ENCODE assay signal across 1 fruit fly cellular context in the genomic region with DNA sequence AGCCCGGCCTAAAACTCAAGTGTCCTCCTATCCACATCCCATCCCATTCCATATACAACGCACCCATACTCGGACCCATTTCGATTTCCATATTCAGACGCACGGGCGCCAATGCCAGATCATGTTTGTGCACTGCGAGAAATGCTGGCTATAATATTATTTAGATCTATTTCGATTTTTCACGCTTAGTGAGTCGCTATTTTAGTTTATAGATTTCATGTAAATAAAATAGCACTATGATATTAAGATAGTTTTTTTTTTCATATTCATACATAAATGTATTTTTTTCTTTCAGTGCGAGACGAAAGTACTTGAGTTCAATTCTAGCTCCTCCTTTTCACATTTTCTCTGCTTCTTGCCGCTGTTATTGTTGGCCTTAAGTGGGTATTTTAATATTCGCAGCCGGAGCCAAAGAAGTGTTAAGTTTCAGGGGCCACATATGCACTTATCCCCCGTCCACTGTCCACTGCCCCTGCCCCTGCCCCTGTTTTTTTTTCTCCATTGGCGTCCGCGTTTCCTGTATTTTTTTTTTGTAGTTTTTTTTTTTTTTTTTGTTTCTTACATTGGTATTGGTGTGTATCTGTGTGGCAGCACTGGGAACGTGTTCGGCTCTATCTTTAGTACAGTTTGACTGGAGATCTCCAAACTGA.
TF ChIP-seq lines count a peak whose summit lies in the region.

No protein-coding gene starts in this region.

TF ChIP-seq in whole organism, embryonic, 481 proteins besides CTCF, POLR2A, EP300 and RAD21 (continued from another document and continues in another):
- peak; percentile 89 for TF ChIP-seq gsb-n (tag; optimal IDR thresholded peaks at IDR 0.05; lab: Kevin White, UChicago)
- peak; percentile 17 for TF ChIP-seq psq (GFP tag; optimal IDR thresholded peaks at IDR 0.05; lab: Kevin White, UChicago)
- 0 out of 3 replicates have a peak, but pooled peaks have one; percentile 45 for TF ChIP-seq gce (GFP tag; IDR thresholded peaks at IDR 0.05; lab: Robert Waterston, UW)
- TF ChIP-seq grau (tag; optimal IDR thresholded peaks at IDR 0.05; lab: Kevin White, UChicago): peak; percentile 69
- TF ChIP-seq CG1024 (GFP tag; IDR thresholded peaks at IDR 0.05; lab: Robert Waterston, UW): peak; percentile 11; the same call in 1 of the 2 replicates
- peak; percentile 64 for TF ChIP-seq HHEX (GFP tag; optimal IDR thresholded peaks at IDR 0.05; lab: Kevin White, UChicago)
- TF ChIP-seq ab (GFP tag; optimal IDR thresholded peaks at IDR 0.05; lab: Kevin White, UChicago): peak; percentile 0
- TF ChIP-seq CG4730 (GFP tag; IDR thresholded peaks at IDR 0.05; lab: Robert Waterston, UW): peak; percentile 44
- TF ChIP-seq CG1529 (GFP tag; optimal IDR thresholded peaks at IDR 0.05; lab: Kevin White, UChicago): peak; percentile 77
- TF ChIP-seq Jarid2 (GFP tag; optimal IDR thresholded peaks at IDR 0.05; lab: Kevin White, UChicago): peak; percentile 26
- peak; percentile 68 for TF ChIP-seq Sox100B (GFP tag; optimal IDR thresholded peaks at IDR 0.05; lab: Kevin White, UChicago)
- peak; percentile 90 for TF ChIP-seq phol (tag; optimal IDR thresholded peaks at IDR 0.05; lab: Kevin White, UChicago)
- TF ChIP-seq HmgD (GFP tag; optimal IDR thresholded peaks at IDR 0.05; lab: Kevin White, UChicago): no peak
- TF ChIP-seq insv (GFP tag; optimal IDR thresholded peaks at IDR 0.05; lab: Kevin White, UChicago): no peak
- TF ChIP-seq H15 (GFP tag; IDR thresholded peaks at IDR 0.05; lab: Robert Waterston, UW): no peak; the same call in 2 of the 3 replicates
- peak; percentile 84 for TF ChIP-seq Blimp-1 (GFP tag; optimal IDR thresholded peaks at IDR 0.05; lab: Kevin White, UChicago)
- no peak for TF ChIP-seq tll (GFP tag; optimal IDR thresholded peaks at IDR 0.05; lab: Kevin White, UChicago)
- TF ChIP-seq CG8944 (GFP tag; optimal IDR thresholded peaks at IDR 0.05; lab: Kevin White, UChicago): peak; percentile 53
- TF ChIP-seq dysf (GFP tag; IDR thresholded peaks at IDR 0.05; lab: Robert Waterston, UW): peak; percentile 65
- TF ChIP-seq Oli (tag; optimal IDR thresholded peaks at IDR 0.05; lab: Kevin White, UChicago): peak; percentile 80
- peak; percentile 65 for TF ChIP-seq CG15269 (tag; optimal IDR thresholded peaks at IDR 0.05; lab: Kevin White, UChicago)
- no peak for TF ChIP-seq chinmo (GFP tag; IDR thresholded peaks at IDR 0.05; lab: Robert Waterston, UW; ENCODE audit: partially characterized antibody)
- peak; percentile 39; the same call in 1 of the 2 replicates for TF ChIP-seq crol (GFP tag; IDR thresholded peaks at IDR 0.05; lab: Robert Waterston, UW)
- TF ChIP-seq eyg (GFP tag; optimal IDR thresholded peaks at IDR 0.05; lab: Kevin White, UChicago): no peak
- peak; percentile 18 for TF ChIP-seq CG11398 (GFP tag; optimal IDR thresholded peaks at IDR 0.05; lab: Kevin White, UChicago)
- TF ChIP-seq ara (GFP tag; IDR thresholded peaks at IDR 0.05; lab: Robert Waterston, UW): peak; percentile 88
- peak; percentile 88 for TF ChIP-seq tin (GFP tag; optimal IDR thresholded peaks at IDR 0.05; lab: Kevin White, UChicago)
- no peak for TF ChIP-seq CG16779 (GFP tag; IDR thresholded peaks at IDR 0.05; lab: Robert Waterston, UW)
- TF ChIP-seq CG11695 (GFP tag; IDR thresholded peaks at IDR 0.05; lab: Robert Waterston, UW): peak; percentile 66; the same call in 2 of the 3 replicates
- TF ChIP-seq Aef1 (GFP tag; IDR thresholded peaks at IDR 0.05; lab: Robert Waterston, UW): no peak
- no peak for TF ChIP-seq CG14860 (GFP tag; IDR thresholded peaks at IDR 0.05; lab: Robert Waterston, UW; ENCODE audit: partially characterized antibody)
- TF ChIP-seq ems (GFP tag; optimal IDR thresholded peaks at IDR 0.05; lab: Kevin White, UChicago): peak; percentile 54
- 0 out of 2 replicates have a peak, but pooled peaks have one; percentile 47 for TF ChIP-seq Rfx (GFP tag; IDR thresholded peaks at IDR 0.05; lab: Robert Waterston, UW)
- peak; percentile 88 for TF ChIP-seq CG10959 (GFP tag; IDR thresholded peaks at IDR 0.05; lab: Robert Waterston, UW)
- peak; percentile 75 for TF ChIP-seq CG17385 (GFP tag; optimal IDR thresholded peaks at IDR 0.05; lab: Kevin White, UChicago)
- TF ChIP-seq CG6854 (GFP tag; optimal IDR thresholded peaks at IDR 0.05; lab: Kevin White, UChicago): no peak
- TF ChIP-seq Atf3 (GFP tag; optimal IDR thresholded peaks at IDR 0.05; lab: Kevin White, UChicago): peak; percentile 40
- no peak for TF ChIP-seq Opbp (GFP tag; IDR thresholded peaks at IDR 0.05; lab: Robert Waterston, UW; ENCODE audit: partially characterized antibody)
- TF ChIP-seq Elba2 (GFP tag; optimal IDR thresholded peaks at IDR 0.05; lab: Kevin White, UChicago): peak; percentile 60
- TF ChIP-seq fd102C (GFP tag; optimal IDR thresholded peaks at IDR 0.05; lab: Kevin White, UChicago): peak; percentile 75
- no peak for TF ChIP-seq CG32767 (GFP tag; IDR thresholded peaks at IDR 0.05; lab: Robert Waterston, UW)
- TF ChIP-seq CG11504 (tag; optimal IDR thresholded peaks at IDR 0.05; lab: Kevin White, UChicago): peak; percentile 75
- peak; percentile 92 for TF ChIP-seq zfh1 (GFP tag; IDR thresholded peaks at IDR 0.05; lab: Robert Waterston, UW)
- TF ChIP-seq nmo (GFP tag; optimal IDR thresholded peaks at IDR 0.05; lab: Kevin White, UChicago): peak; percentile 89
- TF ChIP-seq maf-S (GFP tag; optimal IDR thresholded peaks at IDR 0.05; lab: Kevin White, UChicago): peak; percentile 40
- TF ChIP-seq Usf (GFP tag; optimal IDR thresholded peaks at IDR 0.05; lab: Kevin White, UChicago): peak; percentile 54
- TF ChIP-seq B-H2 (GFP tag; optimal IDR thresholded peaks at IDR 0.05; lab: Kevin White, UChicago): no peak
- TF ChIP-seq bowl (GFP tag; IDR thresholded peaks at IDR 0.05; lab: Robert Waterston, UW): no peak
- peak; percentile 93 for TF ChIP-seq CG10979 (tag; optimal IDR thresholded peaks at IDR 0.05; lab: Kevin White, UChicago)
- TF ChIP-seq yki (optimal IDR thresholded peaks at IDR 0.05; lab: Kevin White, UChicago): no peak
- TF ChIP-seq CG2889 (GFP tag; IDR thresholded peaks at IDR 0.05; lab: Robert Waterston, UW): no peak
- no peak for TF ChIP-seq Myb (GFP tag; optimal IDR thresholded peaks at IDR 0.05; lab: Kevin White, UChicago)
- peak; percentile 49 for TF ChIP-seq CG7786 (GFP tag; optimal IDR thresholded peaks at IDR 0.05; lab: Kevin White, UChicago)
- peak in 1 of 3 experiments; percentile 94 for TF ChIP-seq lola (GFP tag; optimal IDR thresholded peaks at IDR 0.05; lab: Kevin White, UChicago)
- TF ChIP-seq gsb (GFP tag; IDR thresholded peaks at IDR 0.05; lab: Robert Waterston, UW): no peak
- 0 out of 3 replicates have a peak, but pooled peaks have one; percentile 50 for TF ChIP-seq CG3726 (GFP tag; IDR thresholded peaks at IDR 0.05; lab: Robert Waterston, UW)
- no peak for TF ChIP-seq Dref (GFP tag; IDR thresholded peaks at IDR 0.05; lab: Robert Waterston, UW)
- TF ChIP-seq cwo (GFP tag; optimal IDR thresholded peaks at IDR 0.05; lab: Kevin White, UChicago): peak; percentile 19
- TF ChIP-seq ATbp (GFP tag; optimal IDR thresholded peaks at IDR 0.05; lab: Kevin White, UChicago): peak; percentile 74
- peak; percentile 38 for TF ChIP-seq CG31388 (GFP tag; optimal IDR thresholded peaks at IDR 0.05; lab: Kevin White, UChicago)
- peak; percentile 21 to 71 for TF ChIP-seq dpn (GFP tag; optimal IDR thresholded peaks at IDR 0.05; lab: Kevin White, UChicago)
- TF ChIP-seq CG3847 (GFP tag; IDR thresholded peaks at IDR 0.05; lab: Robert Waterston, UW): peak; percentile 55
- no peak for TF ChIP-seq ash1 (GFP tag; optimal IDR thresholded peaks at IDR 0.05; lab: Kevin White, UChicago)
- TF ChIP-seq Optix (GFP tag; IDR thresholded peaks at IDR 0.05; lab: Robert Waterston, UW): peak; percentile 39; the same call in 1 of the 3 replicates
- TF ChIP-seq CG8281 (tag; optimal IDR thresholded peaks at IDR 0.05; lab: Kevin White, UChicago): peak; percentile 44
- TF ChIP-seq CG9797 (GFP tag; optimal IDR thresholded peaks at IDR 0.05; lab: Kevin White, UChicago): no peak
- TF ChIP-seq pb (GFP tag; optimal IDR thresholded peaks at IDR 0.05; lab: Kevin White, UChicago): no peak
- peak; percentile 92 for TF ChIP-seq nom (GFP tag; optimal IDR thresholded peaks at IDR 0.05; lab: Kevin White, UChicago)
- peak; percentile 72; the same call in 1 of the 2 replicates for TF ChIP-seq dan (GFP tag; IDR thresholded peaks at IDR 0.05; lab: Robert Waterston, UW)
- TF ChIP-seq CG30020 (tag; optimal IDR thresholded peaks at IDR 0.05; lab: Kevin White, UChicago): no peak
- no peak for TF ChIP-seq Dip2 (GFP tag; IDR thresholded peaks at IDR 0.05; lab: Robert Waterston, UW)
- peak; percentile 80 for TF ChIP-seq Spps (tag; optimal IDR thresholded peaks at IDR 0.05; lab: Kevin White, UChicago)
- TF ChIP-seq H2.0 (GFP tag; IDR thresholded peaks at IDR 0.05; lab: Robert Waterston, UW): peak; percentile 43; the same call in 1 of the 2 replicates
- peak; percentile 93 for TF ChIP-seq CG31441 (GFP tag; IDR thresholded peaks at IDR 0.05; lab: Robert Waterston, UW)
- TF ChIP-seq ERR (GFP tag; optimal IDR thresholded peaks at IDR 0.05; lab: Kevin White, UChicago): no peak
- peak; percentile 64; the same call in 1 of the 3 replicates for TF ChIP-seq ci (GFP tag; IDR thresholded peaks at IDR 0.05; lab: Robert Waterston, UW)
- no peak for TF ChIP-seq Lim3 (GFP tag; IDR thresholded peaks at IDR 0.05; lab: Robert Waterston, UW)
- TF ChIP-seq B-H1 (GFP tag; IDR thresholded peaks at IDR 0.05; lab: Robert Waterston, UW): no peak; the same call in 2 of the 3 replicates
- peak; percentile 54 for TF ChIP-seq lab (GFP tag; optimal IDR thresholded peaks at IDR 0.05; lab: Kevin White, UChicago)
- TF ChIP-seq CG6272 (GFP tag; IDR thresholded peaks at IDR 0.05; lab: Robert Waterston, UW): peak; percentile 56; the same call in 1 of the 2 replicates
- TF ChIP-seq chif (GFP tag; optimal IDR thresholded peaks at IDR 0.05; lab: Kevin White, UChicago): peak; percentile 69 to 87
- peak; percentile 80 for TF ChIP-seq CG1602 (GFP tag; optimal IDR thresholded peaks at IDR 0.05; lab: Kevin White, UChicago)
- peak; percentile 87 for TF ChIP-seq CG4424 (GFP tag; optimal IDR thresholded peaks at IDR 0.05; lab: Kevin White, UChicago)
- peak; percentile 52; the same call in 1 of the 3 replicates for TF ChIP-seq CG7357 (GFP tag; IDR thresholded peaks at IDR 0.05; lab: Robert Waterston, UW)
- peak; percentile 86 for TF ChIP-seq CG17829 (tag; optimal IDR thresholded peaks at IDR 0.05; lab: Kevin White, UChicago)
- TF ChIP-seq ham (GFP tag; IDR thresholded peaks at IDR 0.05; lab: Robert Waterston, UW): no peak
- peak; percentile 69 for TF ChIP-seq CG1233 (GFP tag; optimal IDR thresholded peaks at IDR 0.05; lab: Kevin White, UChicago)
- TF ChIP-seq CG11723 (GFP tag; optimal IDR thresholded peaks at IDR 0.05; lab: Kevin White, UChicago): peak; percentile 59
- TF ChIP-seq CG6654 (GFP tag; optimal IDR thresholded peaks at IDR 0.05; lab: Kevin White, UChicago): peak; percentile 48
- TF ChIP-seq CG15696 (tag; optimal IDR thresholded peaks at IDR 0.05; lab: Kevin White, UChicago): peak; percentile 97
- no peak for TF ChIP-seq inv (GFP tag; IDR thresholded peaks at IDR 0.05; lab: Robert Waterston, UW; ENCODE audit: partially characterized antibody)
- peak; percentile 71; the same call in 2 of the 3 replicates for TF ChIP-seq CG34422 (GFP tag; IDR thresholded peaks at IDR 0.05; lab: Robert Waterston, UW)
- peak; percentile 36 for TF ChIP-seq pum (GFP tag; optimal IDR thresholded peaks at IDR 0.05; lab: Kevin White, UChicago)
- no peak for TF ChIP-seq emc (GFP tag; optimal IDR thresholded peaks at IDR 0.05; lab: Kevin White, UChicago)
- peak; percentile 92 for TF ChIP-seq vvl (GFP tag; IDR thresholded peaks at IDR 0.05; lab: Robert Waterston, UW)
- TF ChIP-seq CG5953 (GFP tag; IDR thresholded peaks at IDR 0.05; lab: Robert Waterston, UW): peak; percentile 41
- TF ChIP-seq CG8765 (GFP tag; IDR thresholded peaks at IDR 0.05; lab: Robert Waterston, UW): peak; percentile 72; the same call in 1 of the 2 replicates
- no peak for TF ChIP-seq Scr (GFP tag; IDR thresholded peaks at IDR 0.05; lab: Robert Waterston, UW; ENCODE audit: partially characterized antibody)
- TF ChIP-seq Awh (GFP tag; IDR thresholded peaks at IDR 0.05; lab: Robert Waterston, UW): peak; percentile 47; the same call in 1 of the 2 replicates
- peak; percentile 77 for TF ChIP-seq Ssrp (tag; optimal IDR thresholded peaks at IDR 0.05; lab: Kevin White, UChicago)
- TF ChIP-seq Hr3 (GFP tag; optimal IDR thresholded peaks at IDR 0.05; lab: Kevin White, UChicago): peak; percentile 75
- TF ChIP-seq sens-2 (GFP tag; IDR thresholded peaks at IDR 0.05; lab: Robert Waterston, UW): peak; percentile 77
- TF ChIP-seq CG18619 (GFP tag; optimal IDR thresholded peaks at IDR 0.05; lab: Kevin White, UChicago): peak; percentile 60
- TF ChIP-seq CoRest (tag; optimal IDR thresholded peaks at IDR 0.05; lab: Kevin White, UChicago): peak; percentile 81
- TF ChIP-seq CG14014 (GFP tag; IDR thresholded peaks at IDR 0.05; lab: Robert Waterston, UW): peak; percentile 50; the same call in 1 of the 2 replicates
- TF ChIP-seq CkIIα-i1 (GFP tag; IDR thresholded peaks at IDR 0.05; lab: Robert Waterston, UW): no peak
- no peak for TF ChIP-seq GATAe (GFP tag; conservative IDR thresholded peaks at IDR 0.05; lab: Robert Waterston, UW)
- no peak for TF ChIP-seq sna (GFP tag; IDR thresholded peaks at IDR 0.05; lab: Robert Waterston, UW; ENCODE audit: partially characterized antibody)
- peak; percentile 89 for TF ChIP-seq gcm (GFP tag; optimal IDR thresholded peaks at IDR 0.05; lab: Kevin White, UChicago)
- peak; percentile 36 for TF ChIP-seq Sry-β (GFP tag; optimal IDR thresholded peaks at IDR 0.05; lab: Kevin White, UChicago)
- 0 out of 3 replicates have a peak, but pooled peaks have one; percentile 39 for TF ChIP-seq jigr1 (GFP tag; IDR thresholded peaks at IDR 0.05; lab: Robert Waterston, UW)
- peak; percentile 58 for TF ChIP-seq lbe (GFP tag; optimal IDR thresholded peaks at IDR 0.05; lab: Kevin White, UChicago)
- TF ChIP-seq CG6683 (GFP tag; optimal IDR thresholded peaks at IDR 0.05; lab: Kevin White, UChicago): peak; percentile 18
- TF ChIP-seq CG13775 (GFP tag; optimal IDR thresholded peaks at IDR 0.05; lab: Kevin White, UChicago): peak; percentile 77
- peak in 1 of 3 experiments; percentile 22 for TF ChIP-seq Stat92E (GFP tag; optimal IDR thresholded peaks at IDR 0.05; lab: Kevin White, UChicago)
- TF ChIP-seq sim (GFP tag; IDR thresholded peaks at IDR 0.05; lab: Robert Waterston, UW): peak; percentile 66; the same call in 1 of the 2 replicates
- peak; percentile 35; the same call in 1 of the 2 replicates for TF ChIP-seq ttk (GFP tag; IDR thresholded peaks at IDR 0.05; lab: Robert Waterston, UW)
- TF ChIP-seq Fer1 (GFP tag; optimal IDR thresholded peaks at IDR 0.05; lab: Kevin White, UChicago): peak; percentile 40
- TF ChIP-seq slou (GFP tag; optimal IDR thresholded peaks at IDR 0.05; lab: Kevin White, UChicago): peak; percentile 49
- TF ChIP-seq fd3F (GFP tag; optimal IDR thresholded peaks at IDR 0.05; lab: Kevin White, UChicago): no peak
